Fruit fly (Drosophila melanogaster) whole organism, adult: ENCODE data around the gene CG3355.

ENCODE experiments used
- CG12768 ChIP-seq: fragments of 200-800 bp; sonication (Bioruptor generic); optimal IDR thresholded peaks from 2 replicates; lab custom pipeline; 2017; ENCODE audit warnings: missing biosample characterization, missing genetic modification characterization, mild to moderate bottlenecking, moderate library complexity, missing genetic modification reagents
- CG14711 ChIP-seq: fragments of 200-800 bp; sonication (Bioruptor generic); optimal IDR thresholded peaks from 2 replicates; lab custom pipeline; 2018; ENCODE audit warnings: missing biosample characterization, mild to moderate bottlenecking, missing genetic modification characterization, moderate library complexity
- CG1620 ChIP-seq: fragments of 200-800 bp; sonication (Bioruptor generic); optimal IDR thresholded peaks from 2 replicates; lab custom pipeline; 2016; ENCODE audit warnings: missing biosample characterization, missing genetic modification characterization
- CG33017 ChIP-seq: fragments of 200-800 bp; sonication (Bioruptor generic); optimal IDR thresholded peaks from 2 replicates; lab custom pipeline; 2018; ENCODE audit warnings: missing biosample characterization, mild to moderate bottlenecking, missing genetic modification characterization, moderate library complexity
- CG5204 ChIP-seq: fragments of 200-800 bp; sonication (Bioruptor generic); optimal IDR thresholded peaks from 2 replicates; lab custom pipeline; 2016; ENCODE audit warnings: missing biosample characterization, missing genetic modification characterization
- CG7045 ChIP-seq: fragments of 200-800 bp; sonication (Bioruptor generic); optimal IDR thresholded peaks from 2 replicates; lab custom pipeline; 2017; ENCODE audit warnings: missing biosample characterization, mild to moderate bottlenecking, missing genetic modification characterization
- CG7101 ChIP-seq: fragments of 200-800 bp; sonication (Bioruptor generic); optimal IDR thresholded peaks from 2 replicates; lab custom pipeline; 2018; ENCODE audit warnings: missing biosample characterization, mild to moderate bottlenecking, missing genetic modification characterization, moderate library complexity
- Crg-1 ChIP-seq: fragments of 200-800 bp; sonication (Bioruptor generic); optimal IDR thresholded peaks from 2 replicates; lab custom pipeline; 2016; ENCODE audit warnings: missing biosample characterization, missing genetic modification characterization
- Hr96 ChIP-seq: fragments of 200-800 bp; sonication (Bioruptor generic); optimal IDR thresholded peaks from 2 replicates; lab custom pipeline; 2016; ENCODE audit warnings: missing biosample characterization, missing genetic modification characterization
- Mnt ChIP-seq: fragments of 200-800 bp; sonication (Bioruptor generic); optimal IDR thresholded peaks from 2 replicates; lab custom pipeline; 2016; ENCODE audit warnings: missing biosample characterization, mild to moderate bottlenecking, missing genetic modification characterization
- pad ChIP-seq: fragments of 200-800 bp; sonication (Bioruptor generic); optimal IDR thresholded peaks from 3 replicates; lab custom pipeline; 2017; ENCODE audit warnings: missing biosample characterization, missing genetic modification characterization, mild to moderate bottlenecking, moderate library complexity, missing genetic modification reagents
- tj ChIP-seq: fragments of 200-800 bp; sonication (Bioruptor generic); optimal IDR thresholded peaks from 3 replicates; lab custom pipeline; 2017; ENCODE audit warnings: missing biosample characterization, mild to moderate bottlenecking, missing genetic modification characterization, moderate library complexity
- toe ChIP-seq: fragments of 200-800 bp; sonication (Bioruptor generic); optimal IDR thresholded peaks from 2 replicates; lab custom pipeline; 2016; ENCODE audit warnings: missing biosample characterization, missing genetic modification characterization

CG3355 gene

DNA sequence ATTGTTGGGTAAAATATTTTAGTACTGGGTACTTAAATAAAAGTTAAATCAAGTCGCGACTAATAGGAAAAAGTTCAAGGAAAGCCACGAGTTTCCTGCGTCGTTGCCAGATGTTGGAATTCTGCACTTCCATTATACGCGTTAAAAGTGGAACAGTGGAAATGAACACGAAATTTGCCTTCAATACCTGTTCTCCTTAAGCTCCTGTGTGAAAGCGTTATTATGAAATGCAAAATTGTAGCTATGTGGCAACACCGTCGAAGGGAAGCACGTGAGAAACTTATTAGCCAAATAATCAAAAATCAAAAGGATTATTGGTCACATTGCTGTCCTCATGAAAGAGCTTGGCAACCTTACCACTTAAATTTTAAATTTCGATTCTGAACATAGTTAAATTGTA is 39.4 kb downstream of the CG3355 start, which contains the start of gene CG3251:
CG3251 (minus strand) TSS at position 101 of the 400 bp plus-strand sequence.
- TF ChIP-seq CG7101 (tag; lab: Kevin White, UChicago) (no peak), CG12768 (GFP tag; lab: Kevin White, UChicago) (no peak), toe (GFP tag; lab: Kevin White, UChicago) (no peak), CG14711 (tag; lab: Kevin White, UChicago) (no peak), Mnt (GFP tag; lab: Kevin White, UChicago) (no peak)

dm6 chr2L:4694421-4694820 is 43.2 kb downstream of the CG3355 start, which contains the start of gene dcma:
Gene dcma (plus strand): TSS chr2L:4694721.
- no peak for TF ChIP-seq CG1620
- TF ChIP-seq CG14711 (tag; lab: Kevin White, UChicago) = no peak
- no peak for TF ChIP-seq CG7045
- TF ChIP-seq CG5204 (GFP tag; lab: Kevin White, UChicago) = no peak
- no peak for TF ChIP-seq Hr96 (GFP tag; lab: Kevin White, UChicago)
- TF ChIP-seq CG12768 (GFP tag; lab: Kevin White, UChicago) = no peak
- no peak for TF ChIP-seq toe (GFP tag; lab: Kevin White, UChicago)
- no peak for TF ChIP-seq pad
- no peak for TF ChIP-seq CG33017 (tag; lab: Kevin White, UChicago)

- TF ChIP-seq CG7045 (no peak), tj (no peak)
These were observed 47.6 kb downstream of the CG3355 start for dm6 chr2L:4698837-4699236.

- TF ChIP-seq CG7045 (no peak), Crg-1 (no peak)
These were observed 50.2 kb downstream of the CG3355 start, which contains the start of gene Taf12L for dm6 chr2L:4701385-4701784. Gene Taf12L (minus strand): TSS chr2L:4701485.
